Fruit fly (Drosophila melanogaster) whole organism, embryonic: ENCODE results near the gene CG9360.

Experiments
- Asciz ChIP-seq: fragments of 200-800 bp; sonication (Bioruptor generic); optimal IDR thresholded peaks from 2 replicates; lab custom pipeline; 2017; ENCODE audit warnings: missing biosample characterization, mild to moderate bottlenecking, missing genetic modification characterization, missing genetic modification reagents
- CG10366 ChIP-seq: fragments of 200-800 bp; sonication (Bioruptor generic); IDR thresholded peaks from 2 replicates; pipeline ENCODE4 v1.3.6; 2022; ENCODE audit warnings: missing biosample characterization, missing genetic modification characterization
- CG13894 ChIP-seq: fragments of 200-800 bp; sonication (Bioruptor generic); optimal IDR thresholded peaks from 3 replicates; lab custom pipeline; 2018; ENCODE audit warnings: missing biosample characterization, mild to moderate bottlenecking, missing genetic modification characterization, moderate library complexity
- CG17802 ChIP-seq: fragments of 200-800 bp; sonication (Bioruptor generic); optimal IDR thresholded peaks from 2 replicates; lab custom pipeline; 2018; ENCODE audit warnings: missing biosample characterization, mild to moderate bottlenecking, missing genetic modification characterization, moderate library complexity
- CG17829 ChIP-seq: fragments of 200-800 bp; optimal IDR thresholded peaks from 2 replicates; lab custom pipeline; 2019; ENCODE audit warnings: missing biosample characterization, mild to moderate bottlenecking, missing genetic modification characterization, moderate library complexity
- CG2120 ChIP-seq: fragments of 200-800 bp; sonication (Bioruptor generic); optimal IDR thresholded peaks from 3 replicates; lab custom pipeline; 2016; ENCODE audit warnings: missing biosample characterization, missing genetic modification characterization
- CG2889 ChIP-seq: fragments of 200-800 bp; sonication (Bioruptor generic); IDR thresholded peaks from 3 replicates; pipeline ENCODE4 v1.3.6; 2022; ENCODE audit warnings: missing biosample characterization, missing genetic modification characterization
- CG31224 ChIP-seq: fragments of 200-800 bp; sonication (Bioruptor generic); IDR thresholded peaks from 2 replicates; pipeline ENCODE4 v1.3.6; 2022; ENCODE audit warnings: missing biosample characterization, missing genetic modification characterization
- CG31365 ChIP-seq: fragments of 200-800 bp; sonication (Bioruptor generic); optimal IDR thresholded peaks from 2 replicates; lab custom pipeline; 2018; ENCODE audit warnings: missing biosample characterization, mild to moderate bottlenecking, missing genetic modification characterization
- CG32767 ChIP-seq: fragments of 200-800 bp; sonication (Bioruptor generic); IDR thresholded peaks from 2 replicates; pipeline ENCODE4 v1.3.6; 2022; ENCODE audit warnings: missing biosample characterization, missing genetic modification characterization
- CG34376 ChIP-seq: fragments of 200-800 bp; sonication (Bioruptor generic); optimal IDR thresholded peaks from 2 replicates; lab custom pipeline; 2018; ENCODE audit warnings: missing biosample characterization, mild to moderate bottlenecking, missing genetic modification characterization
- CG3995 ChIP-seq: fragments of 200-800 bp; sonication (Bioruptor generic); optimal IDR thresholded peaks from 3 replicates; lab custom pipeline; 2016; ENCODE audit warnings: missing biosample characterization, missing genetic modification characterization
- CG4424 ChIP-seq: fragments of 200-800 bp; sonication (Bioruptor generic); optimal IDR thresholded peaks from 3 replicates; lab custom pipeline; 2016; ENCODE audit warnings: missing biosample characterization, missing genetic modification characterization
- CG4617 ChIP-seq: fragments of 200-800 bp; sonication (Bioruptor generic); optimal IDR thresholded peaks from 3 replicates; lab custom pipeline; 2016; ENCODE audit warnings: missing biosample characterization, missing genetic modification characterization, borderline replicate concordance
- CG6175 ChIP-seq: fragments of 200-800 bp; sonication (Bioruptor generic); IDR thresholded peaks from 3 replicates; pipeline ENCODE4 v1.3.6; 2022; ENCODE audit warnings: missing biosample characterization, missing genetic modification characterization
- CG6254 ChIP-seq: fragments of 200-800 bp; sonication (Bioruptor generic); optimal IDR thresholded peaks from 3 replicates; lab custom pipeline; 2017; ENCODE audit warnings: mild to moderate bottlenecking, missing biosample characterization, missing genetic modification reagents, missing genetic modification characterization
- CG6765 ChIP-seq: fragments of 200-800 bp; sonication (Bioruptor generic); optimal IDR thresholded peaks from 3 replicates; lab custom pipeline; 2017; ENCODE audit warnings: missing biosample characterization, mild to moderate bottlenecking, missing genetic modification characterization
- CG7556 ChIP-seq: fragments of 200-800 bp; sonication (Bioruptor generic); optimal IDR thresholded peaks from 2 replicates; lab custom pipeline; 2017; ENCODE audit warnings: missing biosample characterization, mild to moderate bottlenecking, missing genetic modification characterization
- CG8281 ChIP-seq: fragments of 200-800 bp; sonication (Bioruptor generic); optimal IDR thresholded peaks from 2 replicates; lab custom pipeline; 2018; ENCODE audit warnings: missing biosample characterization, mild to moderate bottlenecking, missing genetic modification characterization, moderate library complexity
- CrebB ChIP-seq: fragments of 200-800 bp; sonication (Bioruptor generic); optimal IDR thresholded peaks from 3 replicates; lab custom pipeline; 2018; ENCODE audit warnings: missing biosample characterization, mild to moderate bottlenecking, missing genetic modification characterization
- Dll ChIP-seq: fragments of 200-800 bp; sonication (Bioruptor generic); IDR thresholded peaks from 4 replicates; pipeline ENCODE4 v1.3.6; 2022; ENCODE audit warnings: missing biosample characterization, missing genetic modification characterization; ENCODE audit not compliant: partially characterized antibody
- E2f2 ChIP-seq: fragments of 200-800 bp; sonication (Bioruptor generic); IDR thresholded peaks from 2 replicates; pipeline ENCODE4 v1.3.6; 2022; ENCODE audit warnings: missing biosample characterization, missing genetic modification characterization
- Fer3 ChIP-seq: fragments of 200-800 bp; sonication (Bioruptor generic); optimal IDR thresholded peaks from 2 replicates; lab custom pipeline; 2018; ENCODE audit warnings: missing biosample characterization, mild to moderate bottlenecking, missing genetic modification characterization, moderate library complexity
- Hmr ChIP-seq: fragments of 200-800 bp; sonication (Bioruptor generic); optimal IDR thresholded peaks from 3 replicates; lab custom pipeline; 2017; ENCODE audit warnings: mild to moderate bottlenecking, missing biosample characterization, missing genetic modification reagents, missing genetic modification characterization
- Lpt ChIP-seq: fragments of >200 bp; optimal IDR thresholded peaks from 2 replicates; lab custom pipeline; 2018; ENCODE audit warnings: missing biosample characterization, missing genetic modification characterization
- Max ChIP-seq: fragments of 200-800 bp; sonication (Bioruptor generic); optimal IDR thresholded peaks from 2 replicates; lab custom pipeline; 2016; ENCODE audit warnings: missing biosample characterization, mild to moderate bottlenecking, missing genetic modification characterization
- NC2α ChIP-seq: fragments of 200-800 bp; sonication (Bioruptor generic); optimal IDR thresholded peaks from 2 replicates; lab custom pipeline; 2016; ENCODE audit warnings: missing biosample characterization, missing genetic modification characterization
- Optix ChIP-seq: fragments of 200-800 bp; sonication (Bioruptor generic); IDR thresholded peaks from 3 replicates; pipeline ENCODE4 v1.3.6; 2022; ENCODE audit warnings: missing biosample characterization, missing genetic modification characterization
- Poxn ChIP-seq: fragments of 200-800 bp; sonication (Bioruptor generic); IDR thresholded peaks from 2 replicates; pipeline ENCODE4 v1.3.6; 2022; ENCODE audit warnings: missing biosample characterization, missing genetic modification characterization
- Scr ChIP-seq: fragments of 200-800 bp; sonication (Bioruptor generic); IDR thresholded peaks from 2 replicates; pipeline ENCODE4 v1.3.6; 2022; ENCODE audit warnings: missing biosample characterization, missing genetic modification characterization; ENCODE audit not compliant: partially characterized antibody
- Side ChIP-seq: fragments of 200-800 bp; sonication (Bioruptor generic); optimal IDR thresholded peaks from 2 replicates; lab custom pipeline; 2016; ENCODE audit warnings: missing biosample characterization, missing genetic modification characterization
- Vsx1 ChIP-seq: fragments of 200-800 bp; sonication (Bioruptor generic); optimal IDR thresholded peaks from 2 replicates; lab custom pipeline; 2017; ENCODE audit warnings: missing biosample characterization, mild to moderate bottlenecking, missing genetic modification characterization, missing genetic modification reagents
- Xrp1 ChIP-seq: fragments of 200-800 bp; sonication (Bioruptor generic); IDR thresholded peaks from 2 replicates; pipeline ENCODE4 v1.3.6; 2022; ENCODE audit warnings: missing biosample characterization, missing genetic modification characterization
- YL-1 ChIP-seq: fragments of 200-800 bp; sonication (Bioruptor generic); optimal IDR thresholded peaks from 3 replicates; lab custom pipeline; 2017; ENCODE audit warnings: missing biosample characterization, mild to moderate bottlenecking, missing genetic modification characterization
- ab ChIP-seq: fragments of 200-800 bp; sonication (Bioruptor generic); optimal IDR thresholded peaks from 2 replicates; lab custom pipeline; 2016; ENCODE audit warnings: missing biosample characterization, missing genetic modification characterization
- ase ChIP-seq: fragments of 200-800 bp; sonication (Bioruptor generic); IDR thresholded peaks from 3 replicates; pipeline ENCODE4 v1.3.6; 2022; ENCODE audit warnings: missing biosample characterization, missing genetic modification characterization
- chn ChIP-seq: fragments of 200-800 bp; sonication (Bioruptor generic); optimal IDR thresholded peaks from 2 replicates; lab custom pipeline; 2016; ENCODE audit warnings: missing biosample characterization, missing genetic modification characterization
- dmrt11E ChIP-seq: fragments of 200-800 bp; sonication (Bioruptor generic); optimal IDR thresholded peaks from 3 replicates; lab custom pipeline; 2018; ENCODE audit warnings: missing biosample characterization, mild to moderate bottlenecking, missing genetic modification characterization, moderate library complexity
- gt ChIP-seq: fragments of 200-800 bp; sonication (Bioruptor generic); IDR thresholded peaks from 2 replicates; pipeline ENCODE4 v1.3.6; 2022; ENCODE audit warnings: missing biosample characterization, missing genetic modification characterization
- h ChIP-seq: fragments of >200 bp; optimal IDR thresholded peaks from 2 replicates; lab custom pipeline; 2017
- her ChIP-seq: fragments of 200-800 bp; sonication (Bioruptor generic); optimal IDR thresholded peaks from 2 replicates; lab custom pipeline; 2016; ENCODE audit warnings: missing biosample characterization, missing genetic modification characterization
- ind ChIP-seq: fragments of 200-800 bp; sonication (Bioruptor generic); optimal IDR thresholded peaks from 3 replicates; lab custom pipeline; 2016; ENCODE audit warnings: missing biosample characterization, missing genetic modification characterization
- lov ChIP-seq, 2 experiments: fragments of 200-800 bp in 1 of 2; fragments of >200 bp in 1 of 2; sonication (Bioruptor generic) in 1 of 2; IDR thresholded peaks in 1 of 2; optimal IDR thresholded peaks in 1 of 2; 2 replicates in 1 of 2; 3 replicates in 1 of 2; pipeline versions ENCODE4 v1.3.6 to Lab custom; 2017 to 2022; ENCODE audit warnings: missing biosample characterization in 1 of 2, missing genetic modification characterization in 1 of 2
- sens ChIP-seq: fragments of 200-800 bp; sonication (Bioruptor generic); peaks from one replicate; lab custom pipeline; 2016; ENCODE audit warnings: missing biosample characterization, missing genetic modification characterization
- sim ChIP-seq: fragments of 200-800 bp; sonication (Bioruptor generic); IDR thresholded peaks from 2 replicates; pipeline ENCODE4 v1.3.6; 2022; ENCODE audit warnings: missing biosample characterization, missing genetic modification characterization
- slbo ChIP-seq: fragments of 200-800 bp; sonication (Bioruptor generic); IDR thresholded peaks from 2 replicates; pipeline ENCODE4 v1.3.6; 2022; ENCODE audit warnings: missing biosample characterization, missing genetic modification characterization
- sna ChIP-seq: fragments of 200-800 bp; sonication (Bioruptor generic); IDR thresholded peaks from 2 replicates; pipeline ENCODE4 v1.3.6; 2022; ENCODE audit warnings: missing biosample characterization, missing genetic modification characterization; ENCODE audit not compliant: partially characterized antibody
- unc-4 ChIP-seq: fragments of 200-800 bp; sonication (Bioruptor generic); IDR thresholded peaks from 2 replicates; pipeline ENCODE4 v1.3.6; 2022; ENCODE audit warnings: missing biosample characterization, missing genetic modification characterization; ENCODE audit not compliant: partially characterized antibody
- zfh2 ChIP-seq: fragments of 200-800 bp; sonication (Bioruptor generic); optimal IDR thresholded peaks from 2 replicates; lab custom pipeline; 2016; ENCODE audit warnings: missing biosample characterization, missing genetic modification characterization

The CG9360 gene

DNA sequence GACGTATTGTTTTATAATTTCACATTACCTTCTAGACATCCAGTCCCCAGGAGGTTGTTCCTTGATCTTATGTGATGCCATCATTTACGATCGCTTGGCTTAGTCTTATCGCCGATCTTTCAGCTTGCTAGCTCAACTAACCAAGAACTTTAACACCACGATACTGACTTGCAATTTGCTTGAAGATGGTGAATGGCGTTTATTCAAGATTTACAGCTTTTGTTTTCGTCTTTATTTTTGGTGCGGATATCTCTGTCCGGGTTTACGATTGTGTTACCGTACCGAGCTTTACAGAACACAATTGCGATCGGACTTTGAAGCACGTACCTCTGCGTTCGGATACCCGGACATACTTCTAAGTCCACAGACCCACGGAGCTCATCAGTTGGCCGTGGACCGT lies 40.4 kb downstream of the CG9360 start, which contains the start of gene CG15221:
Gene CG15221 (plus strand): TSS at position 301 of the 400 bp plus-strand sequence.
- no peak for TF ChIP-seq chn
- no peak for TF ChIP-seq gt (GFP tag; lab: Robert Waterston, UW)
- no peak for TF ChIP-seq CG8281 (tag; lab: Kevin White, UChicago)

DNA sequence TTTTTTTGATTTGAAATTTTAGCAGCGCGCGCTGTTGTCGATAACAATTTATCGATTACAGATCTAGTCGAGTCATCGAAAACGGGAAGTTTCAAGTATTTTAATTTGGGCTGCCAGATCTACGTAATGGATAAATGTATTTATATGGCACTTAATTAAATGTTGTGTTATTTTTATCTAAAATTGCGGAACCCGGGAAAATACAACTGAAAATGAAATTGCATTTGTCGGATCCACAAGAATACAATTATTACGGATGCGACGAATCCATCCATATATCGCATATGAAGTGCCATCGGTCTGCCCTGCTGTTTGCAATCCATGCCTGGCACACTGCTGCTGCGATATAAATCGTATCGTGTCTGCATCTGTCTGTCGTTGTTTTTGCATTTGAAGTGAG lies 44.3 kb downstream of the CG9360 start, which contains the start of gene Tango10:
Gene Tango10 (plus strand): TSS at position 108 of the 400 bp plus-strand sequence.
- TF ChIP-seq Max (GFP tag; lab: Kevin White, UChicago) (peak; percentile 37), YL-1 (GFP tag; lab: Kevin White, UChicago) (peak; percentile 63), CG3995 (peak; percentile 46), slbo (peak; percentile 73), CG31365 (tag; lab: Kevin White, UChicago) (no peak), CG6175 (GFP tag; lab: Robert Waterston, UW) (no peak), NC2α (GFP tag; lab: Kevin White, UChicago) (no peak), ase (no peak), ab (no peak), CG6765 (GFP tag; lab: Kevin White, UChicago) (no peak), CG13894 (tag; lab: Kevin White, UChicago) (peak; percentile 29), Vsx1 (GFP tag; lab: Kevin White, UChicago) (no peak), Optix (GFP tag; lab: Robert Waterston, UW) (peak; percentile 45; the same call in 1 of the 3 replicates), dmrt11E (peak; percentile 60), CG2120 (GFP tag; lab: Kevin White, UChicago) (peak; percentile 71), her (GFP tag; lab: Kevin White, UChicago) (peak; percentile 20), sim (GFP tag; lab: Robert Waterston, UW) (no peak), Fer3 (peak; percentile 20), CrebB (tag; lab: Kevin White, UChicago) (no peak), sna (GFP tag; lab: Robert Waterston, UW) (peak; percentile 91), unc-4 (GFP tag; lab: Robert Waterston, UW) (peak; percentile 84), CG4617 (GFP tag; lab: Kevin White, UChicago) (peak; percentile 88), Xrp1 (GFP tag; lab: Robert Waterston, UW) (peak; percentile 56; the same call in 1 of the 2 replicates), CG4424 (peak; percentile 31), sens (peak; percentile 87), h (lab: Kevin White, UChicago) (no peak), Scr (GFP tag; lab: Robert Waterston, UW) (peak; percentile 83), CG32767 (GFP tag; lab: Robert Waterston, UW) (peak; percentile 25; the same call in 1 of the 2 replicates), Hmr (GFP tag; lab: Kevin White, UChicago) (peak; percentile 57), CG31224 (GFP tag; lab: Robert Waterston, UW) (peak; percentile 35; the same call in 1 of the 2 replicates), Poxn (GFP tag; lab: Robert Waterston, UW) (no peak), ind (GFP tag; lab: Kevin White, UChicago) (peak; percentile 40), CG6254 (GFP tag; lab: Kevin White, UChicago) (no peak), Dll (GFP tag; lab: Robert Waterston, UW) (peak; percentile 86), CG7556 (peak; percentile 23), Lpt (no peak), zfh2 (GFP tag; lab: Kevin White, UChicago) (peak; percentile 61), E2f2 (GFP tag; lab: Robert Waterston, UW) (peak; percentile 88), CG34376 (GFP tag; lab: Kevin White, UChicago) (peak; percentile 20), CG10366 (peak; percentile 52), CG17829 (peak; percentile 26), lov (optimal IDR thresholded peaks at IDR 0.05; lab: Kevin White, UChicago) (no peak), lov (GFP tag; IDR thresholded peaks at IDR 0.05; lab: Robert Waterston, UW) (no peak), CG2889 (GFP tag; lab: Robert Waterston, UW) (0 out of 3 replicates have a peak, but pooled peaks have one; percentile 39), Asciz (GFP tag; lab: Kevin White, UChicago) (no peak), Side (peak; percentile 64), CG17802 (tag; lab: Kevin White, UChicago) (no peak)
